Worm (Caenorhabditis elegans): ENCODE data around the gene nduc-2.

DNA sequence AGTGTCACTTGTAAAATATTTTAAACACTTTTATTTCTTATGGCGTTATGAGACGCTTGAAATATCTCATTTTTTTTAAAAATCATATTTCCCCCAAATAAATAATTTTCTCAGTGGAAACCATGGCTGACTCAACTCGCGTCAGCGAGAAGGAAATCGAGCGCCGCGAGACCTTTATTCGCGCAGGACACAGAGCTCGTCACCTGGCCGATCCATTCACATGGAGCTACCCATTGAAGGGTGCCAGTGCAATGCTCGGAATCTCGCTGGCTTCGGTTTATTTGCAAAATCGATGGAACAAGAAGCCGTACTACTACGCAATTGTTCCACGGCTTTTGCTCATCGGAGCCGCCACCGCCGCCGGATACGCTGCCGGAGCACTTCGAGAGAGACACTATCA is at the start of gene nduc-2:
- TF ChIP-seq tra-4 (tag; optimal IDR thresholded peaks at IDR 0.05): no peak
- TF ChIP-seq ama-1 (optimal IDR thresholded peaks at IDR 0.05): no peak
